Worm (Caenorhabditis elegans) whole organism, L2 larva: Measurements from ENCODE around the gene C51E3.10.

Experiments
- dmd-4 ChIP-seq: sonication (generic microtip); optimal IDR thresholded peaks from 2 replicates; lab custom pipeline; 2017; ENCODE audit warnings: missing biosample characterization, missing genetic modification characterization
- mbf-1 ChIP-seq: sonication (generic microtip); optimal IDR thresholded peaks from 2 replicates; lab custom pipeline; 2017; ENCODE audit warnings: missing biosample characterization, missing genetic modification characterization

DNA sequence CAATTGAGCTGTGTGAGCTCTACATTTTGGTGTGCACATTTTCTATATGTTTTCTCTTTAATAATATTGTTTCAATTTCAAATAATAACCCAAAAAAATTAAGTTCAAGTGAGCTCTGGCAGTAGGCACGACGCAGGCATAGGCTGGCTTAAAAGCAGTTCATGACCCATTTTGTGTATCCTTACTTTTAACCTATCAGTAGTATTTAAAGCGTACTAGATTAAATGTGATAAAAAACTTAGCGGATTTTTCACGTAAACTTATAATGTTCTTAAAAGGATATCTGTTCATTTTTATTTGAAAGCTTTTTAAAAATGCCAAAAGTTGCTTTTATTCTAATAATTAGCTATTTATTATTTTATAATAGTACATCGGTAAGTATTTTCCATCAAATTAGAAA lies 37.6 kb downstream of the C51E3.10 start, which contains the start of gene C08B6.6:
- TF ChIP-seq dmd-4 (tag; lab: Kevin White, UChicago) (no peak), mbf-1 (tag; lab: Kevin White, UChicago) (no peak)
